Worm (Caenorhabditis elegans) whole organism, late embryonic: Measurements from ENCODE around the gene inf-1.
A peak's percentile ranks its signal among the peaks of the same experiment; 100 is the strongest.

Source experiments
- F13H6.1 ChIP-seq: sonication (generic microtip); optimal IDR thresholded peaks from 2 replicates; lab custom pipeline; 2016; ENCODE audit warnings: missing genetic modification characterization, missing compliant biosample characterization
- K02D7.2 ChIP-seq: sonication (generic microtip); optimal IDR thresholded peaks from 2 replicates; lab custom pipeline; 2017; ENCODE audit warnings: mild to moderate bottlenecking, missing genetic modification characterization, missing compliant biosample characterization
- K09A11.1 ChIP-seq: sonication (generic microtip); optimal IDR thresholded peaks from 2 replicates; lab custom pipeline; 2017; ENCODE audit warnings: antibody characterized with exemption, mild to moderate bottlenecking, missing genetic modification characterization, missing compliant biosample characterization; ENCODE audit not compliant: insufficient read depth
- Y22D7AL.16 ChIP-seq: sonication (generic microtip); optimal IDR thresholded peaks from 2 replicates; lab custom pipeline; 2016; ENCODE audit warnings: missing genetic modification characterization, missing compliant biosample characterization
- ama-1 ChIP-seq: fragments of 150-350 bp; optimal IDR thresholded peaks from 2 replicates; lab custom pipeline; 2014
- ceh-14 ChIP-seq: sonication (generic microtip); optimal IDR thresholded peaks from 2 replicates; lab custom pipeline; 2016; ENCODE audit warnings: missing genotype, missing genetic modification characterization, missing compliant biosample characterization
- ceh-18 ChIP-seq: sonication (generic microtip); optimal IDR thresholded peaks from 2 replicates; lab custom pipeline; 2016; ENCODE audit warnings: missing genetic modification characterization, missing compliant biosample characterization
- ceh-19 ChIP-seq: fragments of 200-800 bp; sonication (Bioruptor generic); optimal IDR thresholded peaks from 2 replicates; lab custom pipeline; 2018; ENCODE audit warnings: mild to moderate bottlenecking, missing genetic modification characterization, missing compliant biosample characterization
- ceh-2 ChIP-seq: sonication (generic microtip); optimal IDR thresholded peaks from 2 replicates; lab custom pipeline; 2016; ENCODE audit warnings: missing genotype, missing genetic modification characterization, missing compliant biosample characterization
- ceh-30 ChIP-seq: fragments of 150-350 bp; optimal IDR thresholded peaks from 2 replicates; lab custom pipeline; 2014; ENCODE audit warnings: missing biosample characterization, missing genetic modification characterization
- ceh-34 ChIP-seq: sonication (generic microtip); optimal IDR thresholded peaks from 2 replicates; lab custom pipeline; 2016; ENCODE audit warnings: mild to moderate bottlenecking, missing genetic modification characterization, missing compliant biosample characterization
- ceh-48 ChIP-seq: sonication (generic microtip); optimal IDR thresholded peaks from 2 replicates; lab custom pipeline; 2016; ENCODE audit warnings: missing genetic modification characterization, inconsistent platforms, missing compliant biosample characterization
- ceh-6 ChIP-seq: fragments of 200-800 bp; sonication (Bioruptor generic); optimal IDR thresholded peaks from 2 replicates; lab custom pipeline; 2018; ENCODE audit warnings: mild to moderate bottlenecking, missing genetic modification characterization, missing compliant biosample characterization
- ceh-9 ChIP-seq: sonication (generic microtip); optimal IDR thresholded peaks from 2 replicates; lab custom pipeline; 2016; ENCODE audit warnings: mild to moderate bottlenecking, missing genetic modification characterization, inconsistent platforms, missing compliant biosample characterization
- dmd-4 ChIP-seq: sonication (generic microtip); optimal IDR thresholded peaks from 2 replicates; lab custom pipeline; 2016; ENCODE audit warnings: borderline replicate concordance, missing genetic modification characterization, missing compliant biosample characterization
- dve-1 ChIP-seq: sonication (generic microtip); optimal IDR thresholded peaks from 2 replicates; lab custom pipeline; 2017; ENCODE audit warnings: antibody characterized with exemption, mild to moderate bottlenecking, missing genetic modification characterization, missing compliant biosample characterization
- elt-2 ChIP-seq: sonication (generic microtip); optimal IDR thresholded peaks from 2 replicates; lab custom pipeline; 2016; ENCODE audit warnings: missing genetic modification reagents, missing genetic modification characterization, missing compliant biosample characterization
- elt-4 ChIP-seq: sonication (generic microtip); optimal IDR thresholded peaks from 2 replicates; lab custom pipeline; 2016; ENCODE audit warnings: missing genetic modification characterization, missing compliant biosample characterization
- ets-4 ChIP-seq: sonication (generic microtip); optimal IDR thresholded peaks from 2 replicates; lab custom pipeline; 2016; ENCODE audit warnings: missing genetic modification characterization, missing compliant biosample characterization
- eyg-1 ChIP-seq: sonication (generic microtip); optimal IDR thresholded peaks from 2 replicates; lab custom pipeline; 2016; ENCODE audit warnings: missing genotype, missing genetic modification characterization, missing compliant biosample characterization
- fax-1 ChIP-seq: sonication (generic microtip); optimal IDR thresholded peaks from 2 replicates; lab custom pipeline; 2016; ENCODE audit warnings: missing genotype, missing genetic modification characterization, missing compliant biosample characterization
- fkh-10 ChIP-seq: fragments of 150-350 bp; optimal IDR thresholded peaks from 2 replicates; lab custom pipeline; 2014; ENCODE audit warnings: missing biosample characterization, missing genetic modification reagents, missing genetic modification characterization
- fkh-6 ChIP-seq: sonication (generic microtip); optimal IDR thresholded peaks from 2 replicates; lab custom pipeline; 2016; ENCODE audit warnings: missing genetic modification characterization, missing compliant biosample characterization
- hlh-6 ChIP-seq: sonication (generic microtip); optimal IDR thresholded peaks from 2 replicates; lab custom pipeline; 2016; ENCODE audit warnings: missing genotype, missing genetic modification characterization, missing compliant biosample characterization
- lim-6 ChIP-seq: sonication (generic microtip); optimal IDR thresholded peaks from 2 replicates; lab custom pipeline; 2016; ENCODE audit warnings: missing genetic modification characterization, missing compliant biosample characterization
- mec-3 ChIP-seq: sonication (generic microtip); optimal IDR thresholded peaks from 2 replicates; lab custom pipeline; 2016; ENCODE audit warnings: borderline replicate concordance, missing genetic modification characterization, missing compliant biosample characterization
- nhr-232 ChIP-seq: sonication (generic microtip); optimal IDR thresholded peaks from 2 replicates; lab custom pipeline; 2016; ENCODE audit warnings: missing genetic modification characterization, missing compliant biosample characterization
- npax-4 ChIP-seq: sonication (generic microtip); optimal IDR thresholded peaks from 2 replicates; lab custom pipeline; 2016; ENCODE audit warnings: missing genetic modification characterization, missing compliant biosample characterization
- pat-9 ChIP-seq: fragments of 200-800 bp; sonication (Bioruptor generic); optimal IDR thresholded peaks from 2 replicates; lab custom pipeline; 2018; ENCODE audit warnings: mild to moderate bottlenecking, missing genetic modification characterization, moderate library complexity, missing compliant biosample characterization
- pax-1 ChIP-seq: fragments of 150-350 bp; optimal IDR thresholded peaks from 2 replicates; lab custom pipeline; 2014; ENCODE audit warnings: missing biosample characterization, missing genetic modification characterization
- pha-2 ChIP-seq: sonication (generic microtip); optimal IDR thresholded peaks from 2 replicates; lab custom pipeline; 2017; ENCODE audit warnings: mild to moderate bottlenecking, missing genetic modification characterization, missing compliant biosample characterization
- pqm-1 ChIP-seq: sonication (generic microtip); optimal IDR thresholded peaks from 2 replicates; lab custom pipeline; 2016; ENCODE audit warnings: missing genetic modification characterization, missing compliant biosample characterization
- pros-1 ChIP-seq: fragments of 150-350 bp; optimal IDR thresholded peaks from 2 replicates; lab custom pipeline; 2014; ENCODE audit warnings: missing biosample characterization, missing genetic modification reagents, missing genetic modification characterization
- sdc-2 ChIP-seq: sonication (generic microtip); optimal IDR thresholded peaks from 2 replicates; lab custom pipeline; 2016; ENCODE audit warnings: missing genotype, missing genetic modification characterization, missing compliant biosample characterization
- sox-2 ChIP-seq: fragments of 200-800 bp; sonication (Bioruptor generic); IDR thresholded peaks from 2 replicates; pipeline ENCODE4 v1.3.6; 2022; ENCODE audit warnings: missing genetic modification reagents, missing genetic modification characterization, missing compliant biosample characterization
- sox-4 ChIP-seq: sonication (generic microtip); optimal IDR thresholded peaks from 2 replicates; lab custom pipeline; 2017; ENCODE audit warnings: mild to moderate bottlenecking, missing genetic modification characterization, inconsistent platforms, missing compliant biosample characterization
- syd-9 ChIP-seq: sonication (generic microtip); optimal IDR thresholded peaks from 2 replicates; lab custom pipeline; 2016; ENCODE audit warnings: mild to moderate bottlenecking, missing genetic modification characterization, moderate library complexity, missing compliant biosample characterization
- tbx-2 ChIP-seq: sonication (generic microtip); optimal IDR thresholded peaks from 2 replicates; lab custom pipeline; 2016; ENCODE audit warnings: missing genetic modification characterization, missing compliant biosample characterization
- tbx-7 ChIP-seq: sonication (generic microtip); optimal IDR thresholded peaks from 2 replicates; lab custom pipeline; 2016; ENCODE audit warnings: missing genotype, missing genetic modification characterization, missing compliant biosample characterization
- ttx-3 ChIP-seq: sonication (generic microtip); optimal IDR thresholded peaks from 2 replicates; lab custom pipeline; 2016; ENCODE audit warnings: missing genetic modification reagents, missing genetic modification characterization, missing compliant biosample characterization
- unc-3 ChIP-seq, 2 experiments: fragments of 200-800 bp in 1 of 2; sonication (Bioruptor generic) in 1 of 2; sonication (generic microtip) in 1 of 2; conservative IDR thresholded peaks in 1 of 2; optimal IDR thresholded peaks in 1 of 2; 2 replicates each; pipeline versions ENCODE4 v1.3.6 to Lab custom; 2016 to 2022; ENCODE audit warnings: missing compliant biosample characterization in 2 of 2, missing genetic modification characterization in 2 of 2, missing genetic modification reagents in 1 of 2
- unc-42 ChIP-seq: sonication (generic microtip); optimal IDR thresholded peaks from 2 replicates; lab custom pipeline; 2016; ENCODE audit warnings: missing genotype, missing genetic modification characterization, missing compliant biosample characterization
- unc-55 ChIP-seq: sonication (generic microtip); optimal IDR thresholded peaks from 2 replicates; lab custom pipeline; 2017; ENCODE audit warnings: missing biosample characterization, missing genetic modification reagents, missing genetic modification characterization
- zip-5 ChIP-seq: sonication (generic microtip); optimal IDR thresholded peaks from 2 replicates; lab custom pipeline; 2016; ENCODE audit warnings: missing genetic modification characterization, missing compliant biosample characterization
- ztf-16 ChIP-seq: sonication (generic microtip); optimal IDR thresholded peaks from 2 replicates; lab custom pipeline; 2017; ENCODE audit warnings: missing genetic modification characterization, missing compliant biosample characterization

Gene inf-1

ce11 chrIII:6971662-6972284, 41.8 kb downstream of the inf-1 start, which contains the start of the genes eef-1A.1 and rfc-4 (continued):
- TF ChIP-seq K09A11.1 (tag; lab: Kevin White, UChicago) (peak; percentile 63), nhr-232 (no peak), ceh-9 (tag; lab: Kevin White, UChicago) (no peak), ceh-30 (tag; lab: Kevin White, UChicago) (peak; percentile 40), syd-9 (tag; lab: Kevin White, UChicago) (peak; percentile 42), zip-5 (tag; lab: Kevin White, UChicago) (peak; percentile 24), ama-1 (no peak), ztf-16 (tag; lab: Kevin White, UChicago) (peak; percentile 7), sdc-2 (tag; lab: Kevin White, UChicago) (peak; percentile 19), ets-4 (tag; lab: Kevin White, UChicago) (peak; percentile 65), K02D7.2 (tag; lab: Kevin White, UChicago) (peak; percentile 2), unc-3 (GFP tag; conservative IDR thresholded peaks at IDR 0.05; lab: Robert Waterston, UW) (peak; percentile 44; the same call in 1 of the 2 replicates), unc-3 (tag; optimal IDR thresholded peaks at IDR 0.05; lab: Kevin White, UChicago) (no peak), fax-1 (peak; percentile 29), lim-6 (no peak), sox-2 (GFP tag; lab: Robert Waterston, UW) (peak; percentile 48; the same call in 1 of the 2 replicates), elt-2 (tag; lab: Kevin White, UChicago) (peak; percentile 71), fkh-6 (no peak)

- TF ChIP-seq fax-1 (no peak), ceh-48 (tag; lab: Kevin White, UChicago) (peak; percentile 22), elt-4 (no peak), eyg-1 (tag; lab: Kevin White, UChicago) (no peak), ttx-3 (tag; lab: Kevin White, UChicago) (no peak)
These were observed 43.7 kb downstream of the inf-1 start, which contains the start of gene F31E3.2 for ce11 chrIII:6973682-6974081. Gene F31E3.2 (plus strand): TSS chrIII:6973982.

- TF ChIP-seq fax-1 = no peak
- no peak for TF ChIP-seq pax-1 (tag; lab: Kevin White, UChicago)
- TF ChIP-seq ceh-6 (GFP tag; lab: Kevin White, UChicago) = no peak
- TF ChIP-seq ama-1 = no peak
- no peak for TF ChIP-seq ttx-3 (tag; lab: Kevin White, UChicago)
These were observed 45.0 kb downstream of the inf-1 start for ce11 chrIII:6974952-6975351.

- no peak for TF ChIP-seq fkh-10 (GFP tag; lab: Kevin White, UChicago)
- no peak for TF ChIP-seq sox-4 (tag; lab: Kevin White, UChicago)
- TF ChIP-seq ceh-14 = no peak
- no peak for TF ChIP-seq ceh-30 (tag; lab: Kevin White, UChicago)
- peak; percentile 18 for TF ChIP-seq ceh-18
- no peak for TF ChIP-seq pros-1 (tag; lab: Kevin White, UChicago)
- TF ChIP-seq hlh-6 (tag; lab: Kevin White, UChicago) = no peak
- TF ChIP-seq F13H6.1 = no peak
- no peak for TF ChIP-seq pqm-1 (tag; lab: Kevin White, UChicago)
- no peak for TF ChIP-seq ceh-2 (tag; lab: Kevin White, UChicago)
- no peak for TF ChIP-seq ceh-48 (tag; lab: Kevin White, UChicago)
- no peak for TF ChIP-seq unc-3 (GFP tag; conservative IDR thresholded peaks at IDR 0.05; lab: Robert Waterston, UW)
- no peak for TF ChIP-seq unc-3 (tag; optimal IDR thresholded peaks at IDR 0.05; lab: Kevin White, UChicago)
- TF ChIP-seq tbx-2 (tag; lab: Kevin White, UChicago) = peak; percentile 60
- peak; percentile 100 for TF ChIP-seq unc-55 (GFP tag; lab: Kevin White, UChicago)
- no peak for TF ChIP-seq npax-4 (tag; lab: Kevin White, UChicago)
- TF ChIP-seq dmd-4 (tag; lab: Kevin White, UChicago) = no peak
- TF ChIP-seq K09A11.1 (tag; lab: Kevin White, UChicago) = no peak
- TF ChIP-seq Y22D7AL.16 (tag; lab: Kevin White, UChicago) = no peak
- no peak for TF ChIP-seq dve-1 (tag; lab: Kevin White, UChicago)
- no peak for TF ChIP-seq mec-3 (tag; lab: Kevin White, UChicago)
- no peak for TF ChIP-seq sox-2 (GFP tag; lab: Robert Waterston, UW)
- no peak for TF ChIP-seq ets-4 (tag; lab: Kevin White, UChicago)
- no peak for TF ChIP-seq pha-2 (tag; lab: Kevin White, UChicago)
- TF ChIP-seq ttx-3 (tag; lab: Kevin White, UChicago) = no peak
- no peak for TF ChIP-seq tbx-7 (tag; lab: Kevin White, UChicago)
- TF ChIP-seq ceh-19 = no peak
- TF ChIP-seq ztf-16 (tag; lab: Kevin White, UChicago) = no peak
- TF ChIP-seq ceh-9 (tag; lab: Kevin White, UChicago) = no peak
- TF ChIP-seq pat-9 (tag; lab: Kevin White, UChicago) = peak; percentile 10
- peak; percentile 37 for TF ChIP-seq ceh-34 (tag; lab: Kevin White, UChicago)
- TF ChIP-seq unc-42 (tag; lab: Kevin White, UChicago) = no peak
These were observed 48.9 kb downstream of the inf-1 start for ce11 chrIII:6978875-6979274.
